Worm (Caenorhabditis elegans) whole organism, late embryonic: ENCODE measurements around the gene fbxa-75.

Experiments
- Y22D7AL.16 ChIP-seq: sonication (generic microtip); optimal IDR thresholded peaks from 2 replicates; lab custom pipeline; 2016; ENCODE audit warnings: missing genetic modification characterization, missing compliant biosample characterization
- ama-1 ChIP-seq: fragments of 150-350 bp; optimal IDR thresholded peaks from 2 replicates; lab custom pipeline; 2014
- ets-4 ChIP-seq: sonication (generic microtip); optimal IDR thresholded peaks from 2 replicates; lab custom pipeline; 2016; ENCODE audit warnings: missing genetic modification characterization, missing compliant biosample characterization
- fkh-10 ChIP-seq: fragments of 150-350 bp; optimal IDR thresholded peaks from 2 replicates; lab custom pipeline; 2014; ENCODE audit warnings: missing biosample characterization, missing genetic modification reagents, missing genetic modification characterization
- hlh-8 ChIP-seq: sonication (generic microtip); optimal IDR thresholded peaks from 2 replicates; lab custom pipeline; 2016; ENCODE audit warnings: missing genotype, missing genetic modification characterization, missing compliant biosample characterization
- lim-6 ChIP-seq: sonication (generic microtip); optimal IDR thresholded peaks from 2 replicates; lab custom pipeline; 2016; ENCODE audit warnings: missing genetic modification characterization, missing compliant biosample characterization
- pag-3 ChIP-seq: sonication (generic microtip); optimal IDR thresholded peaks from 2 replicates; lab custom pipeline; 2016; ENCODE audit warnings: missing compliant biosample characterization, missing genetic modification characterization, borderline replicate concordance
- pat-9 ChIP-seq: fragments of 200-800 bp; sonication (Bioruptor generic); optimal IDR thresholded peaks from 2 replicates; lab custom pipeline; 2018; ENCODE audit warnings: mild to moderate bottlenecking, missing genetic modification characterization, moderate library complexity, missing compliant biosample characterization
- tbx-2 ChIP-seq: sonication (generic microtip); optimal IDR thresholded peaks from 2 replicates; lab custom pipeline; 2016; ENCODE audit warnings: missing genetic modification characterization, missing compliant biosample characterization
- unc-42 ChIP-seq: sonication (generic microtip); optimal IDR thresholded peaks from 2 replicates; lab custom pipeline; 2016; ENCODE audit warnings: missing genotype, missing genetic modification characterization, missing compliant biosample characterization

DNA sequence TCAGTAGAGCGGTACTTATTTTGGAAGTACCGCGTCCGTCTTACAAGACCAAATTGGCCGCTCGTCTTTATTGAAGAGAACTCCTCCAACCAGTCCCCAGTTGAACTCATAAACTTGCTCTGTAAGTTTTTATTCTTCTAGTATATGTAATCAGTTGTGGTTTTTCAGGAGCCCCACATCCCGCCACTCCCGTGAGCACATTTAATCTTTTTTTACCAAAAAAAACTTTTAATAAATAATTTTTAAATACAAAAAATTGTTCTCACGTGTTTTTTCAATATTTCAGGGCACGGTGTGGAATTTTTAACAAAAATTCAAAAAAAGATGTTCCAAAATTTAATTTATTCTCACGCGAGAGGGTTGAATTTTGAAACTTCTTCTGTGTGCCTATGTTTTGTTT, 21.0 kb downstream of the fbxa-75 start, which contains the start of gene fbxa-14:
- TF ChIP-seq fkh-10 (GFP tag; lab: Kevin White, UChicago) (no peak), pag-3 (tag; lab: Kevin White, UChicago) (no peak), hlh-8 (tag; lab: Kevin White, UChicago) (no peak), tbx-2 (tag; lab: Kevin White, UChicago) (no peak), lim-6 (tag; lab: Kevin White, UChicago) (no peak), unc-42 (no peak), Y22D7AL.16 (tag; lab: Kevin White, UChicago) (no peak), ets-4 (tag; lab: Kevin White, UChicago) (no peak), pat-9 (no peak), ama-1 (lab: Kevin White, UChicago) (no peak)
